Worm (Caenorhabditis elegans): ENCODE measurements around the gene ttr-18.

Gene ttr-18

ce11 chrII:11500198-11500597 is 13.7 kb upstream of the ttr-18 start, which contains the start of gene B0334.20:
Gene B0334.20 (minus strand): TSS chrII:11500459.
- TF ChIP-seq Y116A8C.19 (tag; optimal IDR thresholded peaks at IDR 0.05; ENCODE audit: borderline replicate concordance) (no peak), nhr-47 (tag; optimal IDR thresholded peaks at IDR 0.05) (no peak)

DNA sequence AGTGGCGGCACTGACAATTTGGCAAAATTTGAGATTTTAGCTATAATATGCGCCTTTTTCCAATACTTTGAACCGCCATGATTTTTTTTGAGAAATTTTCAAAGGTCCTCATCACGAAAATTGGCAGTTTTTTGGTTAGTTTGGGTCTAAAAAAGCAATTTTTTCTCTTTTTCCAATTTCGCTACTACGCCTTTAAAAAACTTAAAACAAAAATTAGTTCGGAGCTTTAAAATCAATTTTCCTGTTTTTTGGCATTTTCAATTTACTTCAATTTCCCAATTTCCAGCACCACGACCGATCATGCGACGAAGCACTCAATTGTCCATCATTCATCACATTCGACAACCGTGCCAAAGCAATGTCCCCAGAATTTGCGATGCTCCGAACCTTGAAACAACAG is 10.8 kb upstream of the ttr-18 start, which contains the start of gene B0334.5:
Gene B0334.5, plus strand, starts transcription at position 301 of the 400 bp plus-strand sequence.
- TF ChIP-seq ceh-63 (GFP tag; optimal IDR thresholded peaks at IDR 0.05): no peak
- TF ChIP-seq hlh-17 (GFP tag; optimal IDR thresholded peaks at IDR 0.05; ENCODE audit: borderline replicate concordance): no peak
- TF ChIP-seq mef-2 (tag; optimal IDR thresholded peaks at IDR 0.05): no peak
- TF ChIP-seq blmp-1 (tag; optimal IDR thresholded peaks at IDR 0.05): no peak
- TF ChIP-seq rnt-1 (tag; optimal IDR thresholded peaks at IDR 0.05): no peak
- TF ChIP-seq mab-9 (GFP tag; IDR thresholded peaks at IDR 0.05): no peak
- no peak for TF ChIP-seq nhr-90 (tag; optimal IDR thresholded peaks at IDR 0.05; ENCODE audit: poor library complexity)
- no peak for TF ChIP-seq pax-3 (tag; optimal IDR thresholded peaks at IDR 0.05)
- TF ChIP-seq grh-1 (GFP tag; IDR thresholded peaks at IDR 0.05): no peak

DNA sequence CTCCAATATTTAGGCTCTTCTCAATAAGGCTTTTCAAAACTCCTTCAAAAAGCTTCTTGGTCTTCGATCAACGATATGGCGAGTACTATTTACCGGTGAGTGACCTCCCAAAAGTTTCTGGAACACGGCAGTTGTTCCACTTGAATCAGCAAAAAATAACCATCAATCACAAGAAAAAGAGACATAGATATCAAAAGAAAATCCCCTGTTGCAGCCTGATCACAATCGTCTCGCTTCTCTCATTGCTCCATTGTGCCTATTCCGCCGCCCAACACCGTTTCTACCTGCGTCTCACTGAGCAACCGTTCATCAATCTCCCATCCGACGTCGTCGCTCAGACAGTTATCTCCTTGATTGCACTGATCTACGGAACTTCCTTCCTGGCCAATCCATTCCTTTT is 10.2 kb upstream of the ttr-18 start, which contains the start of gene emc-5:
Gene emc-5, plus strand, starts transcription at position 14 of the 400 bp plus-strand sequence.
- TF ChIP-seq nhr-85 (tag) (no peak), lsy-2 (tag; optimal IDR thresholded peaks at IDR 0.05) (peak in 1 of 2 experiments; percentile 42), efl-1 (optimal IDR thresholded peaks at IDR 0.05) (peak; percentile 3 to 15), efl-1 (GFP tag; optimal IDR thresholded peaks at IDR 0.05 in 1 of 2) (no peak), lir-3 (tag; optimal IDR thresholded peaks at IDR 0.05; ENCODE audit: poor library complexity) (peak; percentile 14), nhr-19 (GFP tag; conservative IDR thresholded peaks at IDR 0.05) (peak; percentile 31), hpl-2 (GFP tag; optimal IDR thresholded peaks at IDR 0.05) (no peak), ets-5 (GFP tag; IDR thresholded peaks at IDR 0.05) (no peak), nhr-71 (tag; optimal IDR thresholded peaks at IDR 0.05) (peak; percentile 47), rnt-1 (tag; optimal IDR thresholded peaks at IDR 0.05) (peak; percentile 75), fos-1 (tag; optimal IDR thresholded peaks at IDR 0.05) (no peak), ztf-4 (tag; optimal IDR thresholded peaks at IDR 0.05) (no peak), lin-14 (GFP tag; optimal IDR thresholded peaks at IDR 0.05) (peak; percentile 45), nhr-12 (tag; optimal IDR thresholded peaks at IDR 0.05) (no peak), ztf-11 (tag; optimal IDR thresholded peaks at IDR 0.05) (no peak), dsc-1 (tag; optimal IDR thresholded peaks at IDR 0.05) (no peak), lin-39 (tag; optimal IDR thresholded peaks at IDR 0.05) (peak; percentile 73)

- TF ChIP-seq efl-1 (optimal IDR thresholded peaks at IDR 0.05): no peak
- TF ChIP-seq efl-1 (GFP tag; optimal IDR thresholded peaks at IDR 0.05 in 1 of 2): peak in 1 of 2 experiments; percentile 93
- TF ChIP-seq aha-1 (tag; optimal IDR thresholded peaks at IDR 0.05): no peak
These were observed 9.3 kb upstream of the ttr-18 start for ce11 chrII:11495806-11496205.

DNA sequence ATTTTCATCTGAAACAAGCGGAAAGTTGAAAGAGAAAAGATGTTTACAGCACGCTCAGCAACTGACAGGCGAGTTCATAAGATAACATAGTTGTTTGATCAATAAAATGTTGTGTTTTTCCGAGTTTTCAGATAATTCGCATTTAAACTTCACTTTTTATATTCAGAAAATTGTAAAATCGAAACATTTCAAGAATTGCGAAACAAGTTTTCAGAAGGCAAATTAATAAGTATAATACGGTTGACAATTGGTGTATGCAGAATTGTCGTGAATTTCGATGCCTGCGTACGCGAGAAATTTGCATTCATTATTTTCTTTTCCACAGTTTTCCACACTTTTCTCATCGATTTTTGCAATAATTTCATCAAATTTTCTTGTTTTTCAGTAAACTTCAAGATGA is 8.8 kb upstream of the ttr-18 start, which contains the start of the genes ooc-3 and B0334.4:
Gene ooc-3, minus strand, starts transcription at position 15 of the 400 bp plus-strand sequence.
Gene B0334.4, plus strand, starts transcription at position 386 of the 400 bp plus-strand sequence.
- TF ChIP-seq sox-4 (tag; optimal IDR thresholded peaks at IDR 0.05) (no peak), unc-86 (tag; optimal IDR thresholded peaks at IDR 0.05) (no peak), lin-13 (GFP tag; optimal IDR thresholded peaks at IDR 0.05) (no peak), sup-37 (GFP tag; optimal IDR thresholded peaks at IDR 0.05) (no peak), ceh-63 (GFP tag; optimal IDR thresholded peaks at IDR 0.05) (no peak), nhr-84 (tag; optimal IDR thresholded peaks at IDR 0.05) (no peak), ceh-8 (GFP tag; optimal IDR thresholded peaks at IDR 0.05) (no peak), tlp-1 (tag; optimal IDR thresholded peaks at IDR 0.05) (no peak), lir-3 (tag; optimal IDR thresholded peaks at IDR 0.05; ENCODE audit: poor library complexity) (no peak), fos-1 (tag; optimal IDR thresholded peaks at IDR 0.05) (no peak), nhr-12 (tag; optimal IDR thresholded peaks at IDR 0.05) (no peak), lsy-2 (tag; optimal IDR thresholded peaks at IDR 0.05) (peak; percentile 80 to 97), nhr-11 (tag; optimal IDR thresholded peaks at IDR 0.05) (no peak), ets-5 (GFP tag; IDR thresholded peaks at IDR 0.05) (no peak), xbp-1 (tag; optimal IDR thresholded peaks at IDR 0.05) (no peak), nhr-47 (tag; optimal IDR thresholded peaks at IDR 0.05) (peak; percentile 32), skn-1 (tag; optimal IDR thresholded peaks at IDR 0.05) (peak; percentile 47), lin-15B (tag; optimal IDR thresholded peaks at IDR 0.05) (no peak), lin-39 (tag; optimal IDR thresholded peaks at IDR 0.05) (no peak), F16B12.6 (tag; optimal IDR thresholded peaks at IDR 0.05) (peak; percentile 81), C34B4.2 (tag; optimal IDR thresholded peaks at IDR 0.05) (no peak), swsn-7 (tag; optimal IDR thresholded peaks at IDR 0.05) (no peak), zag-1 (tag; optimal IDR thresholded peaks at IDR 0.05) (no peak), hlh-17 (GFP tag; optimal IDR thresholded peaks at IDR 0.05; ENCODE audit: borderline replicate concordance) (no peak), nhr-77 (tag; optimal IDR thresholded peaks at IDR 0.05) (no peak), Y116A8C.19 (tag; optimal IDR thresholded peaks at IDR 0.05; ENCODE audit: borderline replicate concordance) (no peak), rnt-1 (tag; optimal IDR thresholded peaks at IDR 0.05) (no peak), hpl-2 (GFP tag; optimal IDR thresholded peaks at IDR 0.05) (no peak)

Data from whole organism, L1 larva.